Fruit fly (Drosophila melanogaster) whole organism, embryonic: ENCODE data around the gene CG1801.

Experiments used
- CG18262 ChIP-seq: fragments of 200-800 bp; optimal IDR thresholded peaks from 3 replicates; lab custom pipeline; 2019; ENCODE audit warnings: missing biosample characterization, mild to moderate bottlenecking, missing genetic modification characterization, moderate library complexity
- CG7928 ChIP-seq: fragments of 200-800 bp; sonication (Bioruptor generic); optimal IDR thresholded peaks from 2 replicates; lab custom pipeline; 2017; ENCODE audit warnings: missing biosample characterization, mild to moderate bottlenecking, missing genetic modification characterization
- CG9932 ChIP-seq: fragments of 200-800 bp; sonication (Bioruptor generic); IDR thresholded peaks from 2 replicates; pipeline ENCODE4 v1.3.6; 2022; ENCODE audit warnings: missing biosample characterization, missing genetic modification characterization
- E2f2 ChIP-seq: fragments of 200-800 bp; sonication (Bioruptor generic); IDR thresholded peaks from 2 replicates; pipeline ENCODE4 v1.3.6; 2022; ENCODE audit warnings: missing biosample characterization, missing genetic modification characterization
- Ets97D ChIP-seq: fragments of 200-800 bp; sonication (Bioruptor generic); optimal IDR thresholded peaks from 3 replicates; lab custom pipeline; 2016; ENCODE audit warnings: missing biosample characterization, missing genetic modification characterization
- hth ChIP-seq: fragments of >200 bp; optimal IDR thresholded peaks from 2 replicates; lab custom pipeline; 2017; ENCODE audit warnings: inconsistent platforms
- ind ChIP-seq: fragments of 200-800 bp; sonication (Bioruptor generic); optimal IDR thresholded peaks from 3 replicates; lab custom pipeline; 2016; ENCODE audit warnings: missing biosample characterization, missing genetic modification characterization
- nerfin-1 ChIP-seq: fragments of 200-800 bp; sonication (Bioruptor generic); optimal IDR thresholded peaks from 3 replicates; lab custom pipeline; 2019; ENCODE audit warnings: missing biosample characterization, mild to moderate bottlenecking, missing genetic modification characterization, moderate library complexity
- psq ChIP-seq: fragments of 200-800 bp; sonication (Bioruptor generic); optimal IDR thresholded peaks from 2 replicates; lab custom pipeline; 2017; ENCODE audit warnings: missing biosample characterization, missing genetic modification characterization
- zen2 ChIP-seq: fragments of 200-800 bp; sonication (Bioruptor generic); IDR thresholded peaks from 3 replicates; pipeline ENCODE4 v1.3.6; 2022; ENCODE audit warnings: missing biosample characterization, missing genetic modification characterization; ENCODE audit not compliant: partially characterized antibody

dm6 chrX:21334522-21335104, 17.3 kb upstream of the CG1801 start:
- TF ChIP-seq nerfin-1 (tag; lab: Kevin White, UChicago) (no peak), CG7928 (GFP tag; lab: Kevin White, UChicago) (no peak), CG18262 (tag; lab: Kevin White, UChicago) (peak; percentile 41), Ets97D (GFP tag; lab: Kevin White, UChicago) (no peak), CG9932 (GFP tag; lab: Robert Waterston, UW) (no peak), psq (no peak), zen2 (GFP tag; lab: Robert Waterston, UW) (no peak), ind (GFP tag; lab: Kevin White, UChicago) (peak; percentile 4), E2f2 (no peak), hth (lab: Kevin White, UChicago) (no peak)
